Worm (Caenorhabditis elegans) whole organism, L3 larva: ENCODE measurements around the gene F13E9.19.
A peak's percentile ranks its signal among the peaks of the same experiment; 100 is the strongest.

Experiments used
- ceh-28 ChIP-seq: fragments of 150-350 bp; optimal IDR thresholded peaks from 2 replicates; lab custom pipeline; 2014; ENCODE audit warnings: missing biosample characterization, missing genetic modification reagents, missing genetic modification characterization
- ceh-82 ChIP-seq: fragments of 150-350 bp; optimal IDR thresholded peaks from 2 replicates; lab custom pipeline; 2014; ENCODE audit warnings: missing biosample characterization, missing genetic modification characterization
- ceh-9 ChIP-seq: sonication (generic microtip); optimal IDR thresholded peaks from 2 replicates; lab custom pipeline; 2018; ENCODE audit warnings: missing biosample characterization, missing genetic modification characterization
- elt-3 ChIP-seq, 3 experiments: fragments of 150-350 bp in 1 of 3; sonication (generic microtip) in 2 of 3; optimal IDR thresholded peaks; 2 replicates in 2 of 3; 4 replicates in 1 of 3; lab custom pipeline; 2014 to 2017; ENCODE audit warnings: missing biosample characterization in 3 of 3, missing genetic modification characterization in 3 of 3
- fkh-10 ChIP-seq: sonication (generic microtip); optimal IDR thresholded peaks from 2 replicates; lab custom pipeline; 2017; ENCODE audit warnings: missing biosample characterization, missing genetic modification reagents, missing genetic modification characterization
- nfya-1 ChIP-seq: sonication (generic microtip); optimal IDR thresholded peaks from 2 replicates; lab custom pipeline; 2017; ENCODE audit warnings: missing genetic modification characterization, mild to moderate bottlenecking, missing compliant biosample characterization, antibody characterized with exemption, moderate library complexity; ENCODE audit not compliant: insufficient read depth
- nhr-11 ChIP-seq: fragments of 150-350 bp; optimal IDR thresholded peaks from 2 replicates; lab custom pipeline; 2014; ENCODE audit warnings: missing biosample characterization, missing genetic modification characterization
- nhr-23 ChIP-seq: fragments of 150-350 bp; optimal IDR thresholded peaks from 2 replicates; lab custom pipeline; 2014; ENCODE audit warnings: missing biosample characterization, missing genetic modification reagents, missing genetic modification characterization
- nhr-77 ChIP-seq: fragments of 150-350 bp; optimal IDR thresholded peaks from 2 replicates; lab custom pipeline; 2014; ENCODE audit warnings: missing biosample characterization, missing genetic modification characterization
- pqm-1 ChIP-seq: fragments of 150-350 bp; optimal IDR thresholded peaks from 2 replicates; lab custom pipeline; 2017; ENCODE audit warnings: missing biosample characterization, missing genetic modification characterization, inconsistent platforms
- tbx-2 ChIP-seq: sonication (generic microtip); optimal IDR thresholded peaks from 2 replicates; lab custom pipeline; 2016; ENCODE audit warnings: mild to moderate bottlenecking, missing genetic modification characterization, missing compliant biosample characterization
- unc-62 ChIP-seq: fragments of 150-350 bp; sonication (generic microtip); optimal IDR thresholded peaks from 4 replicates; lab custom pipeline; 2014; ENCODE audit warnings: missing biosample characterization, missing genetic modification reagents, missing genetic modification characterization

- TF ChIP-seq nfya-1 (tag; lab: Kevin White, UChicago) (peak; percentile 87), nhr-11 (tag; lab: Kevin White, UChicago) (no peak), nhr-77 (tag; lab: Kevin White, UChicago) (no peak), ceh-9 (tag; lab: Kevin White, UChicago) (no peak), tbx-2 (tag; lab: Kevin White, UChicago) (no peak), pqm-1 (peak; percentile 16), unc-62 (GFP tag; lab: Kevin White, UChicago) (no peak), elt-3 (tag; optimal IDR thresholded peaks at IDR 0.05; lab: Kevin White, UChicago) (no peak), ceh-28 (peak; percentile 77), ceh-82 (tag; lab: Kevin White, UChicago) (peak; percentile 7), fkh-10 (peak; percentile 57), nhr-23 (tag; lab: Kevin White, UChicago) (peak; percentile 49)
These were observed 33.9 kb downstream of the F13E9.19 start, which contains the start of the genes dnc-1 and lsm-7 for ce11 chrIV:10933062-10933552.
